Worm (Caenorhabditis elegans) whole organism, mixed stage, embryonic: ENCODE measurements around the gene gldi-2.
A peak's percentile ranks its signal among the peaks of the same experiment; 100 is the strongest.

Experiments used
- blmp-1 ChIP-seq: fragments of 150-350 bp; optimal IDR thresholded peaks from 2 replicates; lab custom pipeline; 2014; ENCODE audit warnings: missing biosample characterization, missing genetic modification characterization
- ces-1 ChIP-seq: fragments of 150-350 bp; optimal IDR thresholded peaks from 2 replicates; lab custom pipeline; 2014; ENCODE audit warnings: missing biosample characterization, missing genetic modification reagents, missing genetic modification characterization
- lin-32 ChIP-seq: fragments of 200-800 bp; sonication (Bioruptor generic); optimal IDR thresholded peaks from 2 replicates; lab custom pipeline; 2018; ENCODE audit warnings: mild to moderate bottlenecking, missing genetic modification characterization, missing compliant biosample characterization
- mep-1 ChIP-seq: fragments of 150-350 bp; optimal IDR thresholded peaks from 2 replicates; lab custom pipeline; 2017; ENCODE audit warnings: missing biosample characterization, missing genetic modification reagents, missing genetic modification characterization, inconsistent platforms
- nhr-12 ChIP-seq: fragments of 150-350 bp; optimal IDR thresholded peaks from 2 replicates; lab custom pipeline; 2014; ENCODE audit warnings: missing biosample characterization, missing genetic modification characterization
- nhr-28 ChIP-seq: fragments of 150-350 bp; optimal IDR thresholded peaks from 2 replicates; lab custom pipeline; 2014; ENCODE audit warnings: missing biosample characterization, missing genetic modification characterization
- nhr-76 ChIP-seq: sonication (generic microtip); optimal IDR thresholded peaks from 2 replicates; lab custom pipeline; 2017; ENCODE audit warnings: missing biosample characterization, missing genetic modification characterization
- pha-4 ChIP-seq: fragments of 150-350 bp; optimal IDR thresholded peaks from 2 replicates; lab custom pipeline; 2018; ENCODE audit warnings: missing biosample characterization, missing genetic modification reagents, missing genetic modification characterization
- snpc-4 ChIP-seq: fragments of 150-350 bp; optimal IDR thresholded peaks from 2 replicates; lab custom pipeline; 2014; ENCODE audit warnings: missing biosample characterization, missing genetic modification characterization
- unc-62 ChIP-seq: fragments of 150-350 bp; optimal IDR thresholded peaks from 2 replicates; lab custom pipeline; 2014; ENCODE audit warnings: missing biosample characterization, missing genetic modification reagents, missing genetic modification characterization

DNA sequence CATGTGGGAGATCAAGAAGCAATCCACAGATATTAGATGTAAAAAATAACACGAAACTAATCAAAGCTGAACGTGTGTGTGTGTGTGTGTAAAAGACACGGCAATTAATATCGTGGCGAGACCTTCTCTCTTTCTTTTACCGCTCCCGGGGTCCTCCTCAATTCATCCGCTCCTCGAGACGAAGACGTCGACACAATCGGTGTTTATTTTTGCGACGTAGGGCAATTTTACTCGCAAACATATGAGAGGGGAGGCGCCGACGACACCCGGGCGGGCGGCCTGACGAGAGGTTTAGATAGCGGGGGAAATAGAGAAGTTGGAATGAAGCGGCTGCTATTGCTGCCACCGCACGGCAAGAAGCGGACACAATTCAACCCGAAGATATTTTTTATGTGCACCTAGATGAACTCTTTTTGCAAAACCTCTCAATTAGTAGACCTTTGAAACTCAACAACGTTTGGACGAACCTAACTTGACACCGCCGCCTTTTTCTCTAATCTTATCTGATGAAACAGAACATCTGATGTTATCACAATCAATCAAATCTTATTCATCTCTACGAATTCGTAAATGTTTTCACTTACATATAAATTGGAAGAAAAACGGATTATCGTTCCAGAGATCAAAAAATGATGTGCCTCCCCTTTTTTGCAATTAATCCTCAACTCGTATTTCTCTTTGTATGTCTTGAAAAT lies 49.6 kb downstream of the gldi-2 start:
- TF ChIP-seq unc-62, result peak; percentile 30
- TF ChIP-seq ces-1 (GFP tag; lab: Kevin White, UChicago), result no peak
- TF ChIP-seq nhr-12 (tag; lab: Kevin White, UChicago), result no peak
- no peak for TF ChIP-seq lin-32
- no peak for TF ChIP-seq nhr-28 (tag; lab: Kevin White, UChicago)
- peak; percentile 2 for TF ChIP-seq mep-1 (tag; lab: Kevin White, UChicago)
- no peak for TF ChIP-seq pha-4 (tag; lab: Kevin White, UChicago)
- no peak for TF ChIP-seq snpc-4 (tag; lab: Kevin White, UChicago)
- no peak for TF ChIP-seq nhr-76 (tag; lab: Kevin White, UChicago)
- no peak for TF ChIP-seq blmp-1 (tag; lab: Kevin White, UChicago)
